Fruit fly (Drosophila melanogaster): ENCODE measurements around the gene CG1695.

- TF ChIP-seq cnc (optimal IDR thresholded peaks at IDR 0.05) (no peak), Crg-1 (GFP tag; optimal IDR thresholded peaks at IDR 0.05) (no peak), Clk (GFP tag; optimal IDR thresholded peaks at IDR 0.05) (no peak), CG12768 (GFP tag; optimal IDR thresholded peaks at IDR 0.05) (peak; percentile 83), toe (GFP tag; optimal IDR thresholded peaks at IDR 0.05) (peak; percentile 46), CG5204 (GFP tag; optimal IDR thresholded peaks at IDR 0.05) (no peak), pad (GFP tag; optimal IDR thresholded peaks at IDR 0.05) (peak; percentile 75), kay (GFP tag; ENCODE audit: borderline replicate concordance) (no peak), CG1620 (GFP tag; optimal IDR thresholded peaks at IDR 0.05) (no peak), CG7045 (GFP tag; optimal IDR thresholded peaks at IDR 0.05) (no peak), bab1 (GFP tag; optimal IDR thresholded peaks at IDR 0.05) (peak; percentile 28), ovo (GFP tag; optimal IDR thresholded peaks at IDR 0.05) (peak; percentile 50), Mnt (GFP tag; optimal IDR thresholded peaks at IDR 0.05) (peak; percentile 61)
Observed at dm6 chrX:20468192-20468591, 34.4 kb downstream of the CG1695 start.

Measured in whole organism, adult.